Worm (Caenorhabditis elegans) whole organism, young adult: ENCODE data around the gene farl-11.

Experiments
- B0019.2 ChIP-seq: fragments of 200-800 bp; sonication (Bioruptor generic); conservative IDR thresholded peaks from 2 replicates; pipeline ENCODE4 v1.3.6; 2022; ENCODE audit warnings: missing genetic modification reagents, missing genetic modification characterization, missing compliant biosample characterization
- B0336.3 ChIP-seq: fragments of 200-800 bp; sonication (Bioruptor generic); IDR thresholded peaks from 2 replicates; pipeline ENCODE4 v1.3.6; 2022; ENCODE audit warnings: missing genetic modification characterization, missing compliant biosample characterization
- C06A6.2 ChIP-seq: fragments of 200-800 bp; sonication (Bioruptor generic); conservative IDR thresholded peaks from 2 replicates; pipeline ENCODE4 v1.3.6; 2022; ENCODE audit warnings: missing genetic modification characterization, missing compliant biosample characterization
- F22D6.2 ChIP-seq: sonication (generic microtip); optimal IDR thresholded peaks from 2 replicates; lab custom pipeline; 2016; ENCODE audit warnings: mild to moderate bottlenecking, missing genetic modification characterization, missing compliant biosample characterization
- F33H1.4 ChIP-seq: fragments of 200-800 bp; sonication (Bioruptor generic); IDR thresholded peaks from 2 replicates; pipeline ENCODE4 v1.3.6; 2022; ENCODE audit warnings: missing genetic modification reagents, missing genetic modification characterization, missing compliant biosample characterization
- F39B2.1 ChIP-seq: fragments of 200-800 bp; sonication (Bioruptor generic); IDR thresholded peaks from 2 replicates; pipeline ENCODE4 v1.3.6; 2022; ENCODE audit warnings: missing genetic modification reagents, missing genetic modification characterization, missing compliant biosample characterization
- F49E8.2 ChIP-seq: sonication (generic microtip); optimal IDR thresholded peaks from 3 replicates; lab custom pipeline; 2017; ENCODE audit warnings: missing genetic modification characterization, mild to moderate bottlenecking, missing compliant biosample characterization, antibody characterized with exemption, moderate library complexity; ENCODE audit not compliant: insufficient read depth
- K11D2.4 ChIP-seq: fragments of 200-800 bp; sonication (Bioruptor generic); IDR thresholded peaks from 2 replicates; pipeline ENCODE4 v1.3.6; 2022; ENCODE audit warnings: missing genetic modification reagents, missing genetic modification characterization, missing compliant biosample characterization
- K12H6.12 ChIP-seq: fragments of 200-800 bp; sonication (Bioruptor generic); optimal IDR thresholded peaks from 2 replicates; lab custom pipeline; 2018; ENCODE audit warnings: mild to moderate bottlenecking, missing genetic modification characterization, missing compliant biosample characterization
- Y53F4B.3 ChIP-seq: fragments of 200-800 bp; sonication (Bioruptor generic); IDR thresholded peaks from 2 replicates; pipeline ENCODE4 v1.3.6; 2022; ENCODE audit warnings: missing genetic modification reagents, missing genetic modification characterization, missing compliant biosample characterization
- Y53G8AR.9 ChIP-seq: fragments of 200-800 bp; sonication (Bioruptor generic); conservative IDR thresholded peaks from 2 replicates; pipeline ENCODE4 v1.3.6; 2022; ENCODE audit warnings: missing genetic modification reagents, missing genetic modification characterization, missing compliant biosample characterization
- attf-5 ChIP-seq: fragments of 200-800 bp; sonication (Bioruptor generic); optimal IDR thresholded peaks from 2 replicates; lab custom pipeline; 2018; ENCODE audit warnings: mild to moderate bottlenecking, missing genetic modification characterization, missing compliant biosample characterization
- attf-6 ChIP-seq: fragments of 200-800 bp; sonication (Bioruptor generic); IDR thresholded peaks from 2 replicates; pipeline ENCODE4 v1.3.6; 2022; ENCODE audit warnings: missing genetic modification reagents, missing genetic modification characterization, missing compliant biosample characterization
- bed-2 ChIP-seq: fragments of 200-800 bp; sonication (Bioruptor generic); IDR thresholded peaks from 2 replicates; pipeline ENCODE4 v1.3.6; 2022; ENCODE audit warnings: missing genetic modification reagents, missing genetic modification characterization, missing compliant biosample characterization
- cebp-2 ChIP-seq: fragments of 200-800 bp; sonication (Bioruptor generic); IDR thresholded peaks from 2 replicates; pipeline ENCODE4 v1.3.6; 2022; ENCODE audit warnings: missing genetic modification characterization, missing compliant biosample characterization
- ceh-100 ChIP-seq: fragments of 200-800 bp; sonication (Bioruptor generic); IDR thresholded peaks from 2 replicates; pipeline ENCODE4 v1.3.6; 2022; ENCODE audit warnings: missing genetic modification reagents, missing genetic modification characterization, missing compliant biosample characterization
- dpff-1 ChIP-seq: sonication (generic microtip); optimal IDR thresholded peaks from 2 replicates; lab custom pipeline; 2017; ENCODE audit warnings: mild to moderate bottlenecking, missing genetic modification characterization, missing compliant biosample characterization
- egl-18 ChIP-seq: fragments of 200-800 bp; sonication (Bioruptor generic); IDR thresholded peaks from 2 replicates; pipeline ENCODE4 v1.3.6; 2022; ENCODE audit warnings: missing genetic modification reagents, missing genetic modification characterization, missing compliant biosample characterization
- ekl-4 ChIP-seq: fragments of 200-800 bp; sonication (Bioruptor generic); IDR thresholded peaks from 2 replicates; pipeline ENCODE4 v1.3.6; 2022; ENCODE audit warnings: missing genetic modification reagents, missing genetic modification characterization, missing compliant biosample characterization
- him-1 ChIP-seq: sonication (generic microtip); optimal IDR thresholded peaks from 2 replicates; lab custom pipeline; 2016; ENCODE audit warnings: missing genotype, missing genetic modification reagents, missing genetic modification characterization, missing compliant biosample characterization
- lag-1 ChIP-seq: fragments of 200-800 bp; sonication (Bioruptor generic); IDR thresholded peaks from 2 replicates; pipeline ENCODE4 v1.3.6; 2022; ENCODE audit warnings: missing genetic modification reagents, missing genetic modification characterization, missing compliant biosample characterization
- let-607 ChIP-seq, 2 experiments: fragments of 200-800 bp in 1 of 2; sonication (Bioruptor generic) in 1 of 2; sonication (generic microtip) in 1 of 2; optimal IDR thresholded peaks; 2 replicates each; lab custom pipeline; 2016 to 2018; ENCODE audit warnings: mild to moderate bottlenecking in 2 of 2, missing compliant biosample characterization in 2 of 2, missing genetic modification characterization in 2 of 2, moderate library complexity in 2 of 2, missing genotype in 1 of 2
- lin-54 ChIP-seq: fragments of 200-800 bp; sonication (Bioruptor generic); optimal IDR thresholded peaks from 2 replicates; lab custom pipeline; 2018; ENCODE audit warnings: mild to moderate bottlenecking, missing genetic modification characterization, missing compliant biosample characterization
- madf-10 ChIP-seq: sonication (generic microtip); optimal IDR thresholded peaks from 2 replicates; lab custom pipeline; 2016; ENCODE audit warnings: mild to moderate bottlenecking, missing genetic modification characterization, missing compliant biosample characterization
- madf-3 ChIP-seq: fragments of 200-800 bp; sonication (Bioruptor generic); IDR thresholded peaks from 2 replicates; pipeline ENCODE4 v1.3.6; 2022; ENCODE audit warnings: missing genetic modification reagents, missing genetic modification characterization, missing compliant biosample characterization
- madf-6 ChIP-seq: fragments of 200-800 bp; sonication (Bioruptor generic); IDR thresholded peaks from 2 replicates; pipeline ENCODE4 v1.3.6; 2022; ENCODE audit warnings: missing genetic modification reagents, missing genetic modification characterization, missing compliant biosample characterization
- madf-8 ChIP-seq: fragments of 200-800 bp; sonication (Bioruptor generic); conservative IDR thresholded peaks from 2 replicates; pipeline ENCODE4 v1.3.6; 2022; ENCODE audit warnings: missing genetic modification reagents, missing genetic modification characterization, missing compliant biosample characterization
- nhr-27 ChIP-seq: fragments of 200-800 bp; sonication (Bioruptor generic); optimal IDR thresholded peaks from 2 replicates; lab custom pipeline; 2018; ENCODE audit warnings: mild to moderate bottlenecking, missing genetic modification characterization, moderate library complexity, missing compliant biosample characterization
- nhr-80 ChIP-seq: sonication (generic microtip); optimal IDR thresholded peaks from 2 replicates; lab custom pipeline; 2016; ENCODE audit warnings: missing genetic modification characterization, missing compliant biosample characterization
- pbrm-1 ChIP-seq: fragments of 200-800 bp; sonication (Bioruptor generic); IDR thresholded peaks from 2 replicates; pipeline ENCODE4 v1.3.6; 2022; ENCODE audit warnings: missing genetic modification reagents, missing genetic modification characterization, missing compliant biosample characterization
- rcor-1 ChIP-seq: fragments of 200-800 bp; sonication (Bioruptor generic); IDR thresholded peaks from 2 replicates; pipeline ENCODE4 v1.3.6; 2022; ENCODE audit warnings: missing genetic modification reagents, missing genetic modification characterization, missing compliant biosample characterization
- repo-1 ChIP-seq: sonication (generic microtip); optimal IDR thresholded peaks from 2 replicates; lab custom pipeline; 2017; ENCODE audit warnings: mild to moderate bottlenecking, missing genetic modification characterization, missing compliant biosample characterization
- snpc-3.4 ChIP-seq: sonication (generic microtip); optimal IDR thresholded peaks from 2 replicates; lab custom pipeline; 2017; ENCODE audit warnings: missing genetic modification characterization, mild to moderate bottlenecking, missing compliant biosample characterization, antibody characterized with exemption, moderate library complexity, missing genotype, missing genetic modification reagents
- zfh-2 ChIP-seq: fragments of 200-800 bp; sonication (Bioruptor generic); conservative IDR thresholded peaks from 2 replicates; pipeline ENCODE4 v1.3.6; 2022; ENCODE audit warnings: missing genetic modification reagents, missing genetic modification characterization, missing compliant biosample characterization
- ztf-28 ChIP-seq: fragments of 200-800 bp; sonication (Bioruptor generic); IDR thresholded peaks from 2 replicates; pipeline ENCODE4 v1.3.6; 2022; ENCODE audit warnings: missing genetic modification reagents, missing genetic modification characterization, missing compliant biosample characterization

farl-11 gene

DNA sequence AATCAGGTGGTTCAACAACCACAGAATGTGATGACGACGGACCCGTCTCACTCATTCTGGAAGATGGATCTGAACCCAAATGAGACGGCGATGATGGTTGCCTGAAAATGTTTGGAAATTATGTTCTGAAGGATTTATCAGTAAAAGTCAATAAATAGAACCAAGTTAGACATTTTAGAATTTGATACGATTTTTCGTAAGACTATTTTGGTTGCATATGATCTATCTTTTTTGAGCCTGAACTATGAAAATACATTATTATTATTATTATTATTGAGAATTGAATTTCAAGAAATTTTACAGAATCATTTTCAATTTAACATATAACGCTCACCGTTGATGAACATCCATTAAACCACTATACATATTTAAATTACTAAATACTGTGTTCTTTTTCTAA is 5.1 kb upstream of the farl-11 start, which contains the start of gene F10E7.9:
Gene F10E7.9, minus strand, starts transcription at position 101 of the 400 bp plus-strand sequence.
- TF ChIP-seq rcor-1 (GFP tag; lab: Robert Waterston, UW) (no peak), B0336.3 (GFP tag; lab: Robert Waterston, UW) (no peak), let-607 (tag; optimal IDR thresholded peaks at IDR 0.05; lab: Kevin White, UChicago) (no peak), bed-2 (no peak), F49E8.2 (no peak)

DNA sequence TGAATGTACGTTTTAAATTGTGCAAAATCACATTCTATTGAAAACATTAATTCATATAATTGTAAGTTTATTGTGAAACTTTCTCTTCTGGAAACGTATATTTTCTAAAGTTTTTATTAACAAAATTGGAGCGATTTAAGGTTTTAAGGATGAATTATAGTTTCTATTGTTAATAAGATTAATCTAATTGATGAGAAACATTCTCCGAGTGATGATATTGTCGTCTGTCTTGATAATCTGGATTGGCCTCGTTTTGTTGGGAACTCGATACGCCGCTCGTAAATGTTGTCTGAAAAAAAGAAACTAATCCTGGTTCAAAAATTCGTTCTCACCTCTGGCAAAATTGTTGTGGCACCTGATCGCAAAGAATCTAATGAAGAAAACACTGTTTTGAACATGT is 1.5 kb upstream of the farl-11 start:
- peak; percentile 62; the same call in 1 of the 2 replicates for TF ChIP-seq ekl-4 (GFP tag; lab: Robert Waterston, UW)
- no peak for TF ChIP-seq K12H6.12 (tag; lab: Kevin White, UChicago)
- TF ChIP-seq repo-1 (tag; lab: Kevin White, UChicago), result no peak
- 0 out of 2 replicates have a peak, but pooled peaks have one; percentile 6 for TF ChIP-seq madf-3 (GFP tag; lab: Robert Waterston, UW)
- TF ChIP-seq B0019.2 (GFP tag; lab: Robert Waterston, UW), result no peak
- no peak for TF ChIP-seq bed-2
- TF ChIP-seq C06A6.2 (GFP tag; lab: Robert Waterston, UW), result no peak
- peak; percentile 43; the same call in 1 of the 2 replicates for TF ChIP-seq attf-6 (GFP tag; lab: Robert Waterston, UW)
- peak; percentile 25 for TF ChIP-seq lin-54 (GFP tag; lab: Kevin White, UChicago)
- TF ChIP-seq madf-6 (GFP tag; lab: Robert Waterston, UW), result peak; percentile 67
- peak; percentile 51; the same call in 1 of the 2 replicates for TF ChIP-seq F39B2.1 (GFP tag; lab: Robert Waterston, UW)
- TF ChIP-seq snpc-3.4 (tag; lab: Kevin White, UChicago), result peak; percentile 3
- TF ChIP-seq F33H1.4 (GFP tag; lab: Robert Waterston, UW), result 0 out of 2 replicates have a peak, but pooled peaks have one; percentile 5
- TF ChIP-seq attf-5, result no peak
- no peak for TF ChIP-seq ceh-100 (GFP tag; lab: Robert Waterston, UW)
- no peak for TF ChIP-seq nhr-27 (tag; lab: Kevin White, UChicago)
- no peak for TF ChIP-seq egl-18 (GFP tag; lab: Robert Waterston, UW)
- TF ChIP-seq Y53G8AR.9, result 0 out of 2 replicates have a peak, but pooled peaks have one; percentile 33
- TF ChIP-seq lag-1, result no peak
- TF ChIP-seq, all 124 proteins: peak for 9

DNA sequence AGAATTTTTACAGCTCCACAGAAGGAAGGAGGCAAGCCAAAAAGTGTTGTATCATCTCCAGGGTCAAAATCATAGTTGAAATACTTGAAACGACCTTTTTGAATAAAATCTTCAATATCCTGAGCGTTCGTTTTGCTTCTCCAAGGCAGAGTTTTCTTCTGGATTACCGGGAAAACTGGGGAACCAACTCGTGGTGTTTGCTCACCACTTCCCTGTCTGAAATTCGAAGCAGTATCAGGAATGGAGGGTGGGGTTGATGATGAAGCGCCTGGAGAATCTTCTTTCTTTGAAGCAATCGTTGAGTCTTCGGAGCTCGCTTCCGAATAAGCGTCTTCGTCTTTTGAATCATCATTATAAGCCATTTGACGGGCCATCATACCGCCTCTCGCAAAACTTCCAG is 1.7 kb downstream of the farl-11 start:
- TF ChIP-seq pbrm-1 (GFP tag; lab: Robert Waterston, UW), result no peak
- no peak for TF ChIP-seq dpff-1 (tag; lab: Kevin White, UChicago)
- no peak for TF ChIP-seq ztf-28 (GFP tag; lab: Robert Waterston, UW)
- no peak for TF ChIP-seq zfh-2 (GFP tag; lab: Robert Waterston, UW)
- no peak for TF ChIP-seq madf-8 (GFP tag; lab: Robert Waterston, UW)
- TF ChIP-seq B0019.2 (GFP tag; lab: Robert Waterston, UW), result no peak
- no peak for TF ChIP-seq ekl-4 (GFP tag; lab: Robert Waterston, UW)
- no peak for TF ChIP-seq cebp-2 (GFP tag; lab: Robert Waterston, UW)
- TF ChIP-seq madf-10, result no peak
- no peak for TF ChIP-seq K11D2.4 (GFP tag; lab: Robert Waterston, UW)
- TF ChIP-seq F22D6.2, result no peak
- TF ChIP-seq rcor-1 (GFP tag; lab: Robert Waterston, UW), result no peak
- no peak for TF ChIP-seq him-1

DNA sequence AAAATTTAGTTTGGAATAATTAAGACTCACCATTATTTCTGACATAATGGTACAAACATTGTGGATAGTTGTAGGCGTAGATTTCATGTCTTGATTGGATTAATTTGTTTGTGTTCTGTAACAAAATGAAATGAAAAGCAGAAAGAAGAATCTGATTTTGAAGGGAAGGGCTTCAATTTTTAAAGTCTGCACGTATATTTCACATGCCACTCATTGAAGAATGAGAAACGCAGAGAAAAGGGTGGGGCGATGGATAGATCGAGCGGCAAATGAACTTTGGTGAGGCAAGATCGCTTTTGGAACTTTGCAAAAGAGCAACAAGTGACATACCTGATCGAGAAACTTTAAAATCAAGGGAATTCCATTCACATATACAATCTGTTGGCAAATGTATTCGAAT is 2.5 kb downstream of the farl-11 start:
- no peak for TF ChIP-seq Y53F4B.3 (GFP tag; lab: Robert Waterston, UW)
- peak; percentile 30 for TF ChIP-seq nhr-80
